Worm (Caenorhabditis elegans) whole organism, late embryonic: ENCODE results near the gene col-131.

ENCODE experiments used
- C08G9.2 ChIP-seq: sonication (generic microtip); optimal IDR thresholded peaks from 2 replicates; lab custom pipeline; 2016; ENCODE audit warnings: mild to moderate bottlenecking, missing genetic modification characterization, moderate library complexity, missing compliant biosample characterization
- C38D4.7 ChIP-seq: fragments of 200-800 bp; sonication (Bioruptor generic); optimal IDR thresholded peaks from 2 replicates; lab custom pipeline; 2018; ENCODE audit warnings: mild to moderate bottlenecking, missing genetic modification characterization, moderate library complexity, missing compliant biosample characterization
- K09A11.1 ChIP-seq: sonication (generic microtip); optimal IDR thresholded peaks from 2 replicates; lab custom pipeline; 2017; ENCODE audit warnings: antibody characterized with exemption, mild to moderate bottlenecking, missing genetic modification characterization, missing compliant biosample characterization; ENCODE audit not compliant: insufficient read depth
- T23F11.4 ChIP-seq: fragments of 200-800 bp; sonication (Bioruptor generic); optimal IDR thresholded peaks from 2 replicates; lab custom pipeline; 2018; ENCODE audit warnings: mild to moderate bottlenecking, missing genetic modification characterization, missing compliant biosample characterization
- Y22D7AL.16 ChIP-seq: sonication (generic microtip); optimal IDR thresholded peaks from 2 replicates; lab custom pipeline; 2016; ENCODE audit warnings: missing genetic modification characterization, missing compliant biosample characterization
- ahr-1 ChIP-seq: sonication (generic microtip); optimal IDR thresholded peaks from 2 replicates; lab custom pipeline; 2016; ENCODE audit warnings: missing genetic modification characterization, missing compliant biosample characterization
- ceh-14 ChIP-seq: sonication (generic microtip); optimal IDR thresholded peaks from 2 replicates; lab custom pipeline; 2016; ENCODE audit warnings: missing genotype, missing genetic modification characterization, missing compliant biosample characterization
- ceh-18 ChIP-seq: sonication (generic microtip); optimal IDR thresholded peaks from 2 replicates; lab custom pipeline; 2016; ENCODE audit warnings: missing genetic modification characterization, missing compliant biosample characterization
- ceh-2 ChIP-seq: sonication (generic microtip); optimal IDR thresholded peaks from 2 replicates; lab custom pipeline; 2016; ENCODE audit warnings: missing genotype, missing genetic modification characterization, missing compliant biosample characterization
- ceh-22 ChIP-seq: sonication (generic microtip); optimal IDR thresholded peaks from 2 replicates; lab custom pipeline; 2017; ENCODE audit warnings: missing biosample characterization, missing genetic modification characterization
- ceh-30 ChIP-seq: fragments of 150-350 bp; optimal IDR thresholded peaks from 2 replicates; lab custom pipeline; 2014; ENCODE audit warnings: missing biosample characterization, missing genetic modification characterization
- ceh-31 ChIP-seq: sonication (generic microtip); optimal IDR thresholded peaks from 2 replicates; lab custom pipeline; 2016; ENCODE audit warnings: missing genetic modification characterization, missing compliant biosample characterization
- ceh-34 ChIP-seq: sonication (generic microtip); optimal IDR thresholded peaks from 2 replicates; lab custom pipeline; 2016; ENCODE audit warnings: mild to moderate bottlenecking, missing genetic modification characterization, missing compliant biosample characterization
- ceh-45 ChIP-seq: fragments of 200-800 bp; sonication (Bioruptor generic); IDR thresholded peaks from 2 replicates; pipeline ENCODE4 v1.3.6; 2022; ENCODE audit warnings: missing genetic modification reagents, missing genetic modification characterization, missing compliant biosample characterization
- ceh-6 ChIP-seq: fragments of 200-800 bp; sonication (Bioruptor generic); optimal IDR thresholded peaks from 2 replicates; lab custom pipeline; 2018; ENCODE audit warnings: mild to moderate bottlenecking, missing genetic modification characterization, missing compliant biosample characterization
- che-1 ChIP-seq: sonication (generic microtip); optimal IDR thresholded peaks from 2 replicates; lab custom pipeline; 2016; ENCODE audit warnings: mild to moderate bottlenecking, missing genetic modification characterization, missing compliant biosample characterization
- dmd-4 ChIP-seq: sonication (generic microtip); optimal IDR thresholded peaks from 2 replicates; lab custom pipeline; 2016; ENCODE audit warnings: borderline replicate concordance, missing genetic modification characterization, missing compliant biosample characterization
- elt-4 ChIP-seq: sonication (generic microtip); optimal IDR thresholded peaks from 2 replicates; lab custom pipeline; 2016; ENCODE audit warnings: missing genetic modification characterization, missing compliant biosample characterization
- ets-4 ChIP-seq: sonication (generic microtip); optimal IDR thresholded peaks from 2 replicates; lab custom pipeline; 2016; ENCODE audit warnings: missing genetic modification characterization, missing compliant biosample characterization
- hlh-13 ChIP-seq: fragments of 200-800 bp; sonication (Bioruptor generic); optimal IDR thresholded peaks from 2 replicates; lab custom pipeline; 2018; ENCODE audit warnings: mild to moderate bottlenecking, missing genetic modification characterization, missing compliant biosample characterization
- hlh-30 ChIP-seq: sonication (generic microtip); optimal IDR thresholded peaks from 2 replicates; lab custom pipeline; 2017; ENCODE audit warnings: antibody characterized with exemption, missing genetic modification characterization, missing compliant biosample characterization; ENCODE audit not compliant: insufficient read depth
- hlh-6 ChIP-seq: sonication (generic microtip); optimal IDR thresholded peaks from 2 replicates; lab custom pipeline; 2016; ENCODE audit warnings: missing genotype, missing genetic modification characterization, missing compliant biosample characterization
- mec-3 ChIP-seq: sonication (generic microtip); optimal IDR thresholded peaks from 2 replicates; lab custom pipeline; 2016; ENCODE audit warnings: borderline replicate concordance, missing genetic modification characterization, missing compliant biosample characterization
- nhr-11 ChIP-seq: fragments of 150-350 bp; optimal IDR thresholded peaks from 2 replicates; lab custom pipeline; 2014; ENCODE audit warnings: missing biosample characterization, missing genetic modification characterization
- nhr-232 ChIP-seq: sonication (generic microtip); optimal IDR thresholded peaks from 2 replicates; lab custom pipeline; 2016; ENCODE audit warnings: missing genetic modification characterization, missing compliant biosample characterization
- npax-4 ChIP-seq: sonication (generic microtip); optimal IDR thresholded peaks from 2 replicates; lab custom pipeline; 2016; ENCODE audit warnings: missing genetic modification characterization, missing compliant biosample characterization
- pat-9 ChIP-seq: fragments of 200-800 bp; sonication (Bioruptor generic); optimal IDR thresholded peaks from 2 replicates; lab custom pipeline; 2018; ENCODE audit warnings: mild to moderate bottlenecking, missing genetic modification characterization, moderate library complexity, missing compliant biosample characterization
- pha-2 ChIP-seq: sonication (generic microtip); optimal IDR thresholded peaks from 2 replicates; lab custom pipeline; 2017; ENCODE audit warnings: mild to moderate bottlenecking, missing genetic modification characterization, missing compliant biosample characterization
- pha-4 ChIP-seq: fragments of 150-350 bp; optimal IDR thresholded peaks from 2 replicates; lab custom pipeline; 2018; ENCODE audit warnings: missing biosample characterization, missing genetic modification reagents, missing genetic modification characterization
- pros-1 ChIP-seq: fragments of 150-350 bp; optimal IDR thresholded peaks from 2 replicates; lab custom pipeline; 2014; ENCODE audit warnings: missing biosample characterization, missing genetic modification reagents, missing genetic modification characterization
- sox-2 ChIP-seq: fragments of 200-800 bp; sonication (Bioruptor generic); IDR thresholded peaks from 2 replicates; pipeline ENCODE4 v1.3.6; 2022; ENCODE audit warnings: missing genetic modification reagents, missing genetic modification characterization, missing compliant biosample characterization
- sox-4 ChIP-seq: sonication (generic microtip); optimal IDR thresholded peaks from 2 replicates; lab custom pipeline; 2017; ENCODE audit warnings: mild to moderate bottlenecking, missing genetic modification characterization, inconsistent platforms, missing compliant biosample characterization
- tbx-7 ChIP-seq: sonication (generic microtip); optimal IDR thresholded peaks from 2 replicates; lab custom pipeline; 2016; ENCODE audit warnings: missing genotype, missing genetic modification characterization, missing compliant biosample characterization
- unc-42 ChIP-seq: sonication (generic microtip); optimal IDR thresholded peaks from 2 replicates; lab custom pipeline; 2016; ENCODE audit warnings: missing genotype, missing genetic modification characterization, missing compliant biosample characterization
- ztf-16 ChIP-seq: sonication (generic microtip); optimal IDR thresholded peaks from 2 replicates; lab custom pipeline; 2017; ENCODE audit warnings: missing genetic modification characterization, missing compliant biosample characterization

col-131 gene

ce11 chrIV:13077694-13078093 lies 10.6 kb upstream of the col-131 start:
- TF ChIP-seq ets-4 (tag; lab: Kevin White, UChicago) (no peak), C08G9.2 (no peak), pha-2 (tag; lab: Kevin White, UChicago) (no peak), pha-4 (tag; lab: Kevin White, UChicago) (no peak), nhr-11 (tag; lab: Kevin White, UChicago) (no peak), hlh-6 (tag; lab: Kevin White, UChicago) (no peak), elt-4 (no peak), npax-4 (no peak), dmd-4 (tag; lab: Kevin White, UChicago) (no peak)

ce11 chrIV:13076620-13077019 lies 9.5 kb upstream of the col-131 start, which contains the start of gene C39E9.7:
Gene C39E9.7, minus strand, starts transcription at chrIV:13076720.
- TF ChIP-seq ahr-1 (no peak), che-1 (no peak), ceh-31 (tag; lab: Kevin White, UChicago) (no peak), tbx-7 (tag; lab: Kevin White, UChicago) (no peak), ceh-6 (GFP tag; lab: Kevin White, UChicago) (no peak), ceh-18 (tag; lab: Kevin White, UChicago) (no peak), ceh-2 (no peak)

ce11 chrIV:13075625-13076252 lies 8.6 kb upstream of the col-131 start:
- TF ChIP-seq nhr-232 (tag; lab: Kevin White, UChicago): no peak
- no peak for TF ChIP-seq unc-42 (tag; lab: Kevin White, UChicago)
- no peak for TF ChIP-seq hlh-30
- no peak for TF ChIP-seq ets-4 (tag; lab: Kevin White, UChicago)
- TF ChIP-seq ceh-6 (GFP tag; lab: Kevin White, UChicago): no peak
- TF ChIP-seq sox-2 (GFP tag; lab: Robert Waterston, UW): no peak
- TF ChIP-seq ceh-22 (tag; lab: Kevin White, UChicago): no peak
- no peak for TF ChIP-seq pat-9
- no peak for TF ChIP-seq K09A11.1 (tag; lab: Kevin White, UChicago)
- TF ChIP-seq pros-1 (tag; lab: Kevin White, UChicago): no peak
- no peak for TF ChIP-seq hlh-6 (tag; lab: Kevin White, UChicago)
- TF ChIP-seq pha-4 (tag; lab: Kevin White, UChicago): no peak
- TF ChIP-seq mec-3 (tag; lab: Kevin White, UChicago): no peak
- TF ChIP-seq ztf-16: no peak
- TF ChIP-seq C38D4.7: no peak
- no peak for TF ChIP-seq Y22D7AL.16 (tag; lab: Kevin White, UChicago)

ce11 chrIV:13071445-13071844 lies 4.3 kb upstream of the col-131 start, which contains the start of gene scl-8:
Gene scl-8, plus strand, starts transcription at chrIV:13071745.
- TF ChIP-seq ceh-14 (tag; lab: Kevin White, UChicago): no peak
- TF ChIP-seq tbx-7 (tag; lab: Kevin White, UChicago): no peak
- no peak for TF ChIP-seq C38D4.7
- TF ChIP-seq ztf-16: no peak
- TF ChIP-seq hlh-13 (GFP tag; lab: Kevin White, UChicago): no peak
- TF ChIP-seq C08G9.2: no peak
- no peak for TF ChIP-seq ceh-34 (tag; lab: Kevin White, UChicago)
- no peak for TF ChIP-seq ceh-30 (tag; lab: Kevin White, UChicago)
- no peak for TF ChIP-seq pha-4 (tag; lab: Kevin White, UChicago)

DNA sequence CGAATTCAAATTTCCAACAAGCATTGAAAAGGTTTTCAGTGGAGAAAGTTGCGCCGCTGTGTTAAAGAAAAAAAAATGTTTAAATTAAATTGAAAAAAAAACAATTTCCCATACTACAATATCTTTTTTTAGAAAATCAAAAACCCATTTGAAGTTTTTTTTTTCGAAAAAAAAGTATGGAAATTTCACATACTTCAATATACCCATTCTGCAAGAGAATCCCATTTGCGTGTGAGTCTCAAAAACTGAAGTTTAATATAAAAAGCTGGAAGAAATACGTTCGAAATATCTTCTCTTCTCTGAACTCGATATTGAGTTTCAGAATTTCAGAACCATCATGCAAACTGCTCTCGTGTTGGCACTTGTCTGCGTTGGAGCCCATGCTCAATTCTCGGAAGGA lies 3.0 kb upstream of the col-131 start, which contains the start of gene scl-7:
scl-7 (plus strand) TSS at position 301 of the 400 bp plus-strand sequence.
- no peak for TF ChIP-seq ceh-14 (tag; lab: Kevin White, UChicago)
- TF ChIP-seq ets-4 (tag; lab: Kevin White, UChicago): no peak
- no peak for TF ChIP-seq T23F11.4 (GFP tag; lab: Kevin White, UChicago)
- no peak for TF ChIP-seq nhr-232 (tag; lab: Kevin White, UChicago)
- TF ChIP-seq hlh-30: no peak
- no peak for TF ChIP-seq ceh-30 (tag; lab: Kevin White, UChicago)
- no peak for TF ChIP-seq ceh-45 (GFP tag; lab: Robert Waterston, UW)
- no peak for TF ChIP-seq sox-4 (tag; lab: Kevin White, UChicago)
- no peak for TF ChIP-seq hlh-6 (tag; lab: Kevin White, UChicago)
